Fruit fly (Drosophila melanogaster) whole organism, pupa: ENCODE data around the gene Tet.

Experiments
- CG10348 ChIP-seq: fragments of 200-800 bp; sonication (Bioruptor generic); IDR thresholded peaks from 2 replicates; pipeline ENCODE4 v1.3.6; 2022; ENCODE audit warnings: missing biosample characterization, missing genetic modification characterization
- CG12605 ChIP-seq: fragments of 200-800 bp; sonication (Bioruptor generic); IDR thresholded peaks from 2 replicates; pipeline ENCODE4 v1.3.6; 2022; ENCODE audit warnings: missing biosample characterization, missing genetic modification characterization
- CG13204 ChIP-seq: fragments of 200-800 bp; sonication (Bioruptor generic); optimal IDR thresholded peaks from 2 replicates; lab custom pipeline; 2018; ENCODE audit warnings: missing biosample characterization, mild to moderate bottlenecking, missing genetic modification characterization, moderate library complexity
- CG14655 ChIP-seq: fragments of 200-800 bp; sonication (Bioruptor generic); optimal IDR thresholded peaks from 3 replicates; lab custom pipeline; 2017; ENCODE audit warnings: mild to moderate bottlenecking, missing biosample characterization, missing genetic modification reagents, missing genetic modification characterization
- CG15710 ChIP-seq: fragments of 200-800 bp; sonication (Bioruptor generic); optimal IDR thresholded peaks from 2 replicates; lab custom pipeline; 2018; ENCODE audit warnings: missing biosample characterization, mild to moderate bottlenecking, missing genetic modification characterization, moderate library complexity
- CG17806 ChIP-seq: fragments of 200-800 bp; sonication (Bioruptor generic); optimal IDR thresholded peaks from 2 replicates; lab custom pipeline; 2018; ENCODE audit warnings: missing biosample characterization, mild to moderate bottlenecking, missing genetic modification characterization, moderate library complexity
- CG32121 ChIP-seq: fragments of 200-800 bp; sonication (Bioruptor generic); IDR thresholded peaks from 2 replicates; pipeline ENCODE4 v1.3.6; 2022; ENCODE audit warnings: missing biosample characterization, missing genetic modification characterization
- CG34367 ChIP-seq: fragments of 200-800 bp; sonication (Bioruptor generic); optimal IDR thresholded peaks from 2 replicates; lab custom pipeline; 2018; ENCODE audit warnings: missing biosample characterization, mild to moderate bottlenecking, missing genetic modification characterization
- CG4496 ChIP-seq: fragments of 200-800 bp; sonication (Bioruptor generic); IDR thresholded peaks from 3 replicates; pipeline ENCODE4 v1.3.6; 2022; ENCODE audit warnings: missing biosample characterization, missing genetic modification characterization
- CG8159 ChIP-seq: fragments of 200-800 bp; sonication (Bioruptor generic); optimal IDR thresholded peaks from 3 replicates; lab custom pipeline; 2018; ENCODE audit warnings: missing biosample characterization, mild to moderate bottlenecking, missing genetic modification characterization, moderate library complexity
- CG8301 ChIP-seq: fragments of 200-800 bp; sonication (Bioruptor generic); optimal IDR thresholded peaks from 2 replicates; lab custom pipeline; 2018; ENCODE audit warnings: missing biosample characterization, mild to moderate bottlenecking, missing genetic modification characterization
- CG9948 ChIP-seq: fragments of 200-800 bp; sonication (Bioruptor generic); optimal IDR thresholded peaks from 2 replicates; lab custom pipeline; 2018; ENCODE audit warnings: missing biosample characterization, mild to moderate bottlenecking, missing genetic modification characterization, moderate library complexity
- D1 ChIP-seq: fragments of 200-800 bp; sonication (Bioruptor generic); optimal IDR thresholded peaks from 2 replicates; lab custom pipeline; 2018; ENCODE audit warnings: missing biosample characterization, mild to moderate bottlenecking, missing genetic modification characterization, moderate library complexity
- EcR ChIP-seq: fragments of 200-800 bp; sonication (Bioruptor generic); optimal IDR thresholded peaks from 3 replicates; lab custom pipeline; 2019; ENCODE audit warnings: missing biosample characterization, missing genetic modification characterization, mild to moderate bottlenecking, moderate library complexity, missing genetic modification reagents
- Ets98B ChIP-seq: fragments of 200-800 bp; sonication (Bioruptor generic); IDR thresholded peaks from 2 replicates; pipeline ENCODE4 v1.3.6; 2022; ENCODE audit warnings: missing biosample characterization, missing genetic modification characterization
- Pif1A ChIP-seq: fragments of 200-800 bp; sonication (Bioruptor generic); optimal IDR thresholded peaks from 3 replicates; lab custom pipeline; 2016; ENCODE audit warnings: missing biosample characterization, missing genetic modification characterization
- Pif1B ChIP-seq: fragments of 200-800 bp; sonication (Bioruptor generic); optimal IDR thresholded peaks from 3 replicates; lab custom pipeline; 2016; ENCODE audit warnings: missing biosample characterization, missing genetic modification characterization
- Snoo ChIP-seq: fragments of 200-800 bp; sonication (Bioruptor generic); optimal IDR thresholded peaks from 3 replicates; lab custom pipeline; 2017; ENCODE audit warnings: missing biosample characterization, mild to moderate bottlenecking, missing genetic modification characterization, inconsistent platforms
- fd96Ca ChIP-seq: fragments of 200-800 bp; sonication (Bioruptor generic); IDR thresholded peaks from 3 replicates; pipeline ENCODE4 v1.3.6; 2022; ENCODE audit warnings: missing biosample characterization, missing genetic modification characterization
- gl ChIP-seq: fragments of 200-800 bp; sonication (Bioruptor generic); optimal IDR thresholded peaks from 2 replicates; lab custom pipeline; 2018; ENCODE audit warnings: missing biosample characterization, mild to moderate bottlenecking, missing genetic modification characterization
- rn ChIP-seq: fragments of 200-800 bp; sonication (Bioruptor generic); IDR thresholded peaks from 2 replicates; pipeline ENCODE4 v1.3.6; 2022; ENCODE audit warnings: missing biosample characterization, missing genetic modification characterization

Tet gene

dm6 chr3L:2848940-2849339 is 30.0 kb downstream of the Tet start:
- no peak for TF ChIP-seq CG4496
- no peak for TF ChIP-seq fd96Ca (GFP tag; lab: Robert Waterston, UW)
- TF ChIP-seq CG8159 (tag; lab: Kevin White, UChicago) = peak; percentile 66
- TF ChIP-seq Pif1B (GFP tag; lab: Kevin White, UChicago) = no peak
- no peak for TF ChIP-seq Ets98B (GFP tag; lab: Robert Waterston, UW)
- peak; percentile 61 for TF ChIP-seq CG9948 (tag; lab: Kevin White, UChicago)
- no peak for TF ChIP-seq gl (tag; lab: Kevin White, UChicago)
- peak; percentile 34 for TF ChIP-seq Snoo (tag; lab: Kevin White, UChicago)
- TF ChIP-seq CG10348 (GFP tag; lab: Robert Waterston, UW) = no peak
- peak; percentile 6 for TF ChIP-seq CG8301 (tag; lab: Kevin White, UChicago)
- TF ChIP-seq CG17806 (tag; lab: Kevin White, UChicago) = peak; percentile 51
- TF ChIP-seq Pif1A (GFP tag; lab: Kevin White, UChicago) = no peak
- peak; percentile 67 for TF ChIP-seq CG15710
- no peak for TF ChIP-seq D1 (tag; lab: Kevin White, UChicago)
- no peak for TF ChIP-seq EcR (GFP tag; lab: Kevin White, UChicago)
- no peak for TF ChIP-seq CG32121 (GFP tag; lab: Robert Waterston, UW)
- TF ChIP-seq CG12605 = no peak
- TF ChIP-seq CG34367 (tag; lab: Kevin White, UChicago) = peak; percentile 41
- no peak for TF ChIP-seq rn
- peak; percentile 32 for TF ChIP-seq CG14655

- 0 out of 2 replicates have a peak, but pooled peaks have one; percentile 9 for TF ChIP-seq CG32121 (GFP tag; lab: Robert Waterston, UW)
- TF ChIP-seq CG8159 (tag; lab: Kevin White, UChicago) = peak; percentile 64
- peak; percentile 15 for TF ChIP-seq Pif1A (GFP tag; lab: Kevin White, UChicago)
- no peak for TF ChIP-seq CG13204 (GFP tag; lab: Kevin White, UChicago)
- no peak for TF ChIP-seq rn
- peak; percentile 29 for TF ChIP-seq CG9948 (tag; lab: Kevin White, UChicago)
- TF ChIP-seq Snoo (tag; lab: Kevin White, UChicago) = no peak
- TF ChIP-seq CG8301 (tag; lab: Kevin White, UChicago) = peak; percentile 51
- TF ChIP-seq CG14655 = peak; percentile 7
- 0 out of 3 replicates have a peak, but pooled peaks have one; percentile 50 for TF ChIP-seq fd96Ca (GFP tag; lab: Robert Waterston, UW)
- TF ChIP-seq CG15710 = peak; percentile 49
- TF ChIP-seq CG34367 (tag; lab: Kevin White, UChicago) = no peak
- peak; percentile 14 for TF ChIP-seq CG17806 (tag; lab: Kevin White, UChicago)
- TF ChIP-seq, all 21 proteins: peak for 9
These were observed 30.7 kb downstream of the Tet start for dm6 chr3L:2848269-2848668.

dm6 chr3L:2847257-2847656 is 31.7 kb downstream of the Tet start:
- TF ChIP-seq CG32121 (GFP tag; lab: Robert Waterston, UW) = peak; percentile 63
- TF ChIP-seq CG13204 (GFP tag; lab: Kevin White, UChicago) = peak; percentile 55
- peak; percentile 88 for TF ChIP-seq CG4496
- TF ChIP-seq Pif1B (GFP tag; lab: Kevin White, UChicago) = peak; percentile 82
- TF ChIP-seq CG8301 (tag; lab: Kevin White, UChicago) = peak; percentile 89
- TF ChIP-seq Ets98B (GFP tag; lab: Robert Waterston, UW) = peak; percentile 86
- TF ChIP-seq CG10348 (GFP tag; lab: Robert Waterston, UW) = no peak; the same call in 1 of the 2 replicates
- TF ChIP-seq fd96Ca (GFP tag; lab: Robert Waterston, UW) = peak; percentile 88
- peak; percentile 91 for TF ChIP-seq CG14655
- peak; percentile 62; the same call in 1 of the 2 replicates for TF ChIP-seq rn
- TF ChIP-seq CG12605 = peak; percentile 83
- peak; percentile 92 for TF ChIP-seq Pif1A (GFP tag; lab: Kevin White, UChicago)
- peak; percentile 75 for TF ChIP-seq gl (tag; lab: Kevin White, UChicago)
- TF ChIP-seq D1 (tag; lab: Kevin White, UChicago) = peak; percentile 45
- peak; percentile 86 for TF ChIP-seq CG34367 (tag; lab: Kevin White, UChicago)
- peak; percentile 92 for TF ChIP-seq CG8159 (tag; lab: Kevin White, UChicago)
- peak; percentile 90 for TF ChIP-seq CG17806 (tag; lab: Kevin White, UChicago)
- TF ChIP-seq Snoo (tag; lab: Kevin White, UChicago) = peak; percentile 89
- TF ChIP-seq CG9948 (tag; lab: Kevin White, UChicago) = peak; percentile 85
- TF ChIP-seq EcR (GFP tag; lab: Kevin White, UChicago) = no peak
- TF ChIP-seq CG15710 = peak; percentile 88

dm6 chr3L:2845630-2846029 is 33.3 kb downstream of the Tet start:
- TF ChIP-seq Pif1A (GFP tag; lab: Kevin White, UChicago) (no peak), CG4496 (no peak), CG34367 (tag; lab: Kevin White, UChicago) (no peak), CG32121 (GFP tag; lab: Robert Waterston, UW) (no peak), CG8159 (tag; lab: Kevin White, UChicago) (no peak), D1 (tag; lab: Kevin White, UChicago) (no peak), Snoo (tag; lab: Kevin White, UChicago) (no peak), CG10348 (GFP tag; lab: Robert Waterston, UW) (no peak), CG8301 (tag; lab: Kevin White, UChicago) (no peak), gl (tag; lab: Kevin White, UChicago) (no peak), CG14655 (no peak), CG13204 (GFP tag; lab: Kevin White, UChicago) (no peak), Pif1B (GFP tag; lab: Kevin White, UChicago) (no peak), rn (no peak), CG12605 (no peak)

dm6 chr3L:2844913-2845610 is 33.9 kb downstream of the Tet start:
- TF ChIP-seq CG14655 (peak; percentile 39), D1 (tag; lab: Kevin White, UChicago) (no peak), CG15710 (peak; percentile 58), CG4496 (0 out of 3 replicates have a peak, but pooled peaks have one; percentile 32), gl (tag; lab: Kevin White, UChicago) (no peak), CG34367 (tag; lab: Kevin White, UChicago) (peak; percentile 51), Pif1A (GFP tag; lab: Kevin White, UChicago) (peak; percentile 38), CG32121 (GFP tag; lab: Robert Waterston, UW) (no peak), Snoo (tag; lab: Kevin White, UChicago) (peak; percentile 6), CG12605 (no peak), CG8159 (tag; lab: Kevin White, UChicago) (peak; percentile 58), CG10348 (GFP tag; lab: Robert Waterston, UW) (no peak), CG13204 (GFP tag; lab: Kevin White, UChicago) (no peak), fd96Ca (GFP tag; lab: Robert Waterston, UW) (no peak), CG17806 (tag; lab: Kevin White, UChicago) (peak; percentile 41), rn (no peak), Pif1B (GFP tag; lab: Kevin White, UChicago) (peak; percentile 10), CG8301 (tag; lab: Kevin White, UChicago) (peak; percentile 33), CG9948 (tag; lab: Kevin White, UChicago) (peak; percentile 44)
- TF ChIP-seq, all 21 proteins: peak for 11
